Fruit fly (Drosophila melanogaster): ENCODE data around the gene CG10359.
A peak's percentile ranks its signal among the peaks of the same experiment; 100 is the strongest.

CG10359 gene

DNA sequence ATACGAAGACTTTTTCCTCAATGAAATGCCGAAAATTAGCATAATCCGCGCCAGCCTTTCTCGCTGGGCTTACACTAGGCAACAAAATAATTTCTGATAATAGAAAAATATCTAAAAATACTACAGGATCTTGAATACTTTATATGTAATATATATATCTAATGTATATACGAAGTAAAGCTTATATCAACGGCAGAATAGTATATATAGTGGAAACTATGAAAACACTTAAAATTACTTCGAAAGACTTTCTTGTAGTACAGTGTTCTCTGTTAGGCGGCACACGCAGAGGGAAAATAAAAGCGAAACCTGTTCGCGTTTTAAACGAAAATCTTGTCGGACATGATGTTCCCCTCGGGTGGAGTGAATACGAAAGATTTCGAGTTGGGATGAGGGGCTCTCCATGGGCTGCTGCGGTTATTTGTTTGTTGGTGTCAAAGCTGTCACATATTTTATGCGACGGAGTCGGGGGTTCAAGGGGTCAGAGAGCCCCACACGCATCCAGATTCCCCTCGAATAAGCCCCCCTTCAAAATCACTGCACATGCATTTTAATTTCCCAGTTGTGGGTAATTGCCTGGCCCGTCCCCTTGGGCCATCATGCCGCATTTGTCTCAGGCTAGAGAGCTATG, 22.2 kb downstream of the CG10359 start (continued):
- peak; percentile 14 for TF ChIP-seq CG6854 (GFP tag; optimal IDR thresholded peaks at IDR 0.05)
- TF ChIP-seq pdm3 (GFP tag; optimal IDR thresholded peaks at IDR 0.05), result peak; percentile 41
- TF ChIP-seq cyc (GFP tag; optimal IDR thresholded peaks at IDR 0.05), result peak; percentile 7
- peak; percentile 88 for TF ChIP-seq CG15336 (GFP tag; IDR thresholded peaks at IDR 0.05)
- peak; percentile 73 for TF ChIP-seq CG10669 (GFP tag; optimal IDR thresholded peaks at IDR 0.05)
- TF ChIP-seq Eip75B (GFP tag; optimal IDR thresholded peaks at IDR 0.05), result peak; percentile 40
- TF ChIP-seq CG32006 (GFP tag; optimal IDR thresholded peaks at IDR 0.05), result peak; percentile 70
- peak; percentile 37 for TF ChIP-seq Smox (GFP tag; optimal IDR thresholded peaks at IDR 0.05)
- peak; percentile 54 for TF ChIP-seq fd59A (GFP tag; optimal IDR thresholded peaks at IDR 0.05)
- TF ChIP-seq Gug (GFP tag; IDR thresholded peaks at IDR 0.05), result no peak
- TF ChIP-seq CG6808 (GFP tag; optimal IDR thresholded peaks at IDR 0.05), result peak; percentile 68
- peak; percentile 60 for TF ChIP-seq CG3919 (GFP tag; optimal IDR thresholded peaks at IDR 0.05)
- peak; percentile 77; the same call in 2 of the 3 replicates for TF ChIP-seq CG6163 (GFP tag; IDR thresholded peaks at IDR 0.05)
- TF ChIP-seq Eip78C (GFP tag), result peak; percentile 93
- peak; percentile 45 for TF ChIP-seq Sox102F (GFP tag; optimal IDR thresholded peaks at IDR 0.05)
- peak; percentile 79 for TF ChIP-seq dsx (GFP tag; optimal IDR thresholded peaks at IDR 0.05; ENCODE audit: poor library complexity, severe bottlenecking)
- no peak for TF ChIP-seq Sox14 (GFP tag; optimal IDR thresholded peaks at IDR 0.05)

DNA sequence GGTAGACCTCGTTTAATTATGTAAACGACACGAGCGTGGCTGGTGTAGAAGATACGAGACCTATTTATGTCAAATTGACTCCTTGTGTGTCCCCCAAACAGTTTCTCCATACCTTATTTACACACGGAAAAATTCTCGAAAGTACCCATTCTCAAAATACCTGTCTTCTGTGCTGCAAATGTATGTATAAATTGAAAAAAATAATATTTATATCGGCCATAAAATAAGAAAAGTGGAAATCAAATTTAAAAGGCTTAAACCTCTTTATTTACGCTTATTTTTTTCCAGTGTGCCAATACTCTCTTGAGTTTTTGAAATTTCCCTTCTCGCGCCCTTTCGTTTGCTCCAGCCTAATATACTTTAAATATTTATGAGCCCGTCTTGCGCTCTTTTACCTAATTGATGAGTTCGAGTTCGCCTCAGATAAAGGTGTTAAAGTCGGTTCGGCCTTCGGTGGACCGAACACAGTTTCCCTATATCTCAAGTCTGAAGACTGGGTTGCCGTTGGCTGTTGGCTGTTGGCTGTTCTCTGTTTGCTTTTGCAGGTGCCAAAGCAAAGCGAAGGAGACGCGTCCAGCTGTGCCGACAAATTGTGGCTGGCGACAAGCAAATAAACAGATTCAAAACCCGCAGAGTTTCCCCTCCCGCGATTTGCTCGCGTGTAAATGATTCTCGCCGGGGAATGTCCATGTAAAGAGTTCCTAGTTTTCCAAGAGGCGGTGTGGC, 26.8 kb downstream of the CG10359 start:
- TF ChIP-seq CG11902 (GFP tag; optimal IDR thresholded peaks at IDR 0.05) (no peak), Hr4 (GFP tag; optimal IDR thresholded peaks at IDR 0.05) (peak; percentile 32), CG9139 (GFP tag; optimal IDR thresholded peaks at IDR 0.05) (no peak), CG6276 (GFP tag; optimal IDR thresholded peaks at IDR 0.05) (no peak), cyc (GFP tag; optimal IDR thresholded peaks at IDR 0.05) (no peak), Sox102F (GFP tag; optimal IDR thresholded peaks at IDR 0.05) (peak; percentile 47), CG10631 (GFP tag; optimal IDR thresholded peaks at IDR 0.05) (peak; percentile 60), Eip75B (GFP tag; optimal IDR thresholded peaks at IDR 0.05) (peak; percentile 25), Hr38 (GFP tag; optimal IDR thresholded peaks at IDR 0.05) (no peak), CG11294 (GFP tag; IDR thresholded peaks at IDR 0.05) (no peak), OdsH (GFP tag; optimal IDR thresholded peaks at IDR 0.05) (peak; percentile 53), Met (GFP tag; optimal IDR thresholded peaks at IDR 0.05) (peak; percentile 52), CG16779 (tag; optimal IDR thresholded peaks at IDR 0.05) (no peak), CG6854 (GFP tag; optimal IDR thresholded peaks at IDR 0.05) (no peak), Sox14 (GFP tag; optimal IDR thresholded peaks at IDR 0.05) (peak; percentile 29), CG6163 (GFP tag; IDR thresholded peaks at IDR 0.05) (peak; percentile 41; the same call in 2 of the 3 replicates), CG1621 (tag; optimal IDR thresholded peaks at IDR 0.05) (no peak), CG6792 (GFP tag; optimal IDR thresholded peaks at IDR 0.05) (peak; percentile 19), svp (GFP tag) (peak; percentile 78), esn (GFP tag; optimal IDR thresholded peaks at IDR 0.05) (peak; percentile 52), vri (GFP tag; optimal IDR thresholded peaks at IDR 0.05) (no peak), fkh (GFP tag; optimal IDR thresholded peaks at IDR 0.05) (peak; percentile 35), dac (GFP tag; optimal IDR thresholded peaks at IDR 0.05) (no peak), ss (GFP tag; optimal IDR thresholded peaks at IDR 0.05) (peak in 1 of 2 experiments; percentile 39), dsx (GFP tag; optimal IDR thresholded peaks at IDR 0.05; ENCODE audit: poor library complexity, severe bottlenecking) (no peak), Lpt (GFP tag; optimal IDR thresholded peaks at IDR 0.05) (no peak), CG10669 (GFP tag; optimal IDR thresholded peaks at IDR 0.05) (no peak), CG8119 (GFP tag; IDR thresholded peaks at IDR 0.05) (no peak), Eip93F (GFP tag; optimal IDR thresholded peaks at IDR 0.05) (no peak), Gug (GFP tag; IDR thresholded peaks at IDR 0.05) (no peak), net (GFP tag; optimal IDR thresholded peaks at IDR 0.05) (peak; percentile 16), pdm3 (GFP tag; optimal IDR thresholded peaks at IDR 0.05) (peak; percentile 37), CG8632 (GFP tag; optimal IDR thresholded peaks at IDR 0.05) (peak; percentile 32), acj6 (GFP tag; optimal IDR thresholded peaks at IDR 0.05) (peak; percentile 64), CG34406 (GFP tag; optimal IDR thresholded peaks at IDR 0.05) (peak; percentile 23), CG3919 (GFP tag; optimal IDR thresholded peaks at IDR 0.05) (no peak), Sox15 (GFP tag; optimal IDR thresholded peaks at IDR 0.05) (peak; percentile 1), CG8319 (GFP tag; optimal IDR thresholded peaks at IDR 0.05) (no peak), achi (GFP tag; optimal IDR thresholded peaks at IDR 0.05) (peak; percentile 54), Ets21C (GFP tag; optimal IDR thresholded peaks at IDR 0.05) (peak; percentile 2)
